Worm (Caenorhabditis elegans) whole organism, L2 larva: ENCODE data around the gene F32D1.11.

Experiments
- C34F6.9 ChIP-seq: fragments of 150-350 bp; optimal IDR thresholded peaks from 2 replicates; lab custom pipeline; 2014; ENCODE audit warnings: missing biosample characterization, missing genetic modification characterization
- F13H6.1 ChIP-seq: sonication (generic microtip); optimal IDR thresholded peaks from 2 replicates; lab custom pipeline; 2016; ENCODE audit warnings: missing genetic modification characterization, missing compliant biosample characterization
- R02D3.7 ChIP-seq: fragments of 150-350 bp; optimal IDR thresholded peaks from 2 replicates; lab custom pipeline; 2014; ENCODE audit warnings: missing biosample characterization, missing genetic modification characterization
- ZK546.5 ChIP-seq: sonication (generic microtip); optimal IDR thresholded peaks from 2 replicates; lab custom pipeline; 2017; ENCODE audit warnings: missing biosample characterization, missing genetic modification characterization
- alr-1 ChIP-seq: fragments of 150-350 bp; optimal IDR thresholded peaks from 2 replicates; lab custom pipeline; 2014; ENCODE audit warnings: missing biosample characterization, missing genetic modification characterization
- aly-2 ChIP-seq: fragments of 150-350 bp; optimal IDR thresholded peaks from 2 replicates; lab custom pipeline; 2014; ENCODE audit warnings: missing biosample characterization, missing genetic modification characterization
- ama-1 ChIP-seq: fragments of 150-350 bp; optimal IDR thresholded peaks from 2 replicates; lab custom pipeline; 2018; ENCODE audit warnings: inconsistent platforms
- blmp-1 ChIP-seq: sonication (generic microtip); optimal IDR thresholded peaks from 2 replicates; lab custom pipeline; 2017; ENCODE audit warnings: missing genetic modification characterization, mild to moderate bottlenecking, missing compliant biosample characterization, antibody characterized with exemption, moderate library complexity; ENCODE audit not compliant: insufficient read depth
- ceh-82 ChIP-seq: fragments of 150-350 bp; optimal IDR thresholded peaks from 2 replicates; lab custom pipeline; 2014; ENCODE audit warnings: missing biosample characterization, missing genetic modification characterization
- crh-2 ChIP-seq: sonication (generic microtip); optimal IDR thresholded peaks from 2 replicates; lab custom pipeline; 2017; ENCODE audit warnings: missing biosample characterization, missing genetic modification characterization
- dmd-4 ChIP-seq: sonication (generic microtip); optimal IDR thresholded peaks from 2 replicates; lab custom pipeline; 2017; ENCODE audit warnings: missing biosample characterization, missing genetic modification characterization
- egl-27 ChIP-seq: sonication (generic microtip); optimal IDR thresholded peaks from 3 replicates; lab custom pipeline; 2017; ENCODE audit warnings: missing biosample characterization, missing genetic modification reagents, missing genetic modification characterization
- elt-1 ChIP-seq: fragments of 150-350 bp; optimal IDR thresholded peaks from 2 replicates; lab custom pipeline; 2014; ENCODE audit warnings: missing biosample characterization, missing genetic modification characterization
- elt-3 ChIP-seq: sonication (generic microtip); optimal IDR thresholded peaks from 2 replicates; lab custom pipeline; 2017; ENCODE audit warnings: missing biosample characterization, missing genetic modification characterization
- gmeb-1 ChIP-seq: fragments of 150-350 bp; optimal IDR thresholded peaks from 2 replicates; lab custom pipeline; 2014; ENCODE audit warnings: missing biosample characterization, missing genetic modification characterization
- lin-11 ChIP-seq: fragments of 150-350 bp; sonication (generic microtip); optimal IDR thresholded peaks from 2 replicates; lab custom pipeline; 2014; ENCODE audit warnings: missing biosample characterization, missing genetic modification characterization, inconsistent platforms, mixed read lengths
- lin-13 ChIP-seq: fragments of 150-350 bp; optimal IDR thresholded peaks from 2 replicates; lab custom pipeline; 2014; ENCODE audit warnings: missing biosample characterization, missing genetic modification reagents, missing genetic modification characterization
- lin-39 ChIP-seq: fragments of 150-350 bp; optimal IDR thresholded peaks from 2 replicates; lab custom pipeline; 2014; ENCODE audit warnings: missing biosample characterization, missing genetic modification reagents, missing genetic modification characterization
- lsy-2 ChIP-seq, 2 experiments: fragments of 150-350 bp in 1 of 2; sonication (generic microtip) in 1 of 2; optimal IDR thresholded peaks; 2 replicates each; lab custom pipeline; 2014 to 2017; ENCODE audit warnings: missing biosample characterization in 2 of 2, missing genetic modification characterization in 2 of 2
- mbf-1 ChIP-seq: sonication (generic microtip); optimal IDR thresholded peaks from 2 replicates; lab custom pipeline; 2017; ENCODE audit warnings: missing biosample characterization, missing genetic modification characterization
- mdl-1 ChIP-seq, 2 experiments: fragments of 150-350 bp in 1 of 2; sonication (generic microtip) in 1 of 2; optimal IDR thresholded peaks; 2 replicates each; lab custom pipeline; 2017; ENCODE audit warnings: missing biosample characterization in 2 of 2, missing genetic modification characterization in 2 of 2
- nhr-10 ChIP-seq: sonication (generic microtip); optimal IDR thresholded peaks from 2 replicates; lab custom pipeline; 2017; ENCODE audit warnings: missing biosample characterization, missing genetic modification characterization
- nhr-11 ChIP-seq: fragments of 150-350 bp; optimal IDR thresholded peaks from 2 replicates; lab custom pipeline; 2014; ENCODE audit warnings: missing biosample characterization, missing genetic modification characterization
- nhr-129 ChIP-seq: fragments of 150-350 bp; optimal IDR thresholded peaks from 2 replicates; lab custom pipeline; 2014; ENCODE audit warnings: missing biosample characterization, missing genetic modification characterization
- nhr-21 ChIP-seq: fragments of 150-350 bp; optimal IDR thresholded peaks from 2 replicates; lab custom pipeline; 2014; ENCODE audit warnings: missing biosample characterization, missing genetic modification characterization
- nhr-23 ChIP-seq: fragments of 150-350 bp; optimal IDR thresholded peaks from 2 replicates; lab custom pipeline; 2014; ENCODE audit warnings: missing biosample characterization, missing genetic modification reagents, missing genetic modification characterization
- nhr-237 ChIP-seq: fragments of 150-350 bp; optimal IDR thresholded peaks from 2 replicates; lab custom pipeline; 2014; ENCODE audit warnings: missing biosample characterization, missing genetic modification characterization
- nhr-25 ChIP-seq: fragments of 150-350 bp; sonication (generic microtip); optimal IDR thresholded peaks from 3 replicates; lab custom pipeline; 2014; ENCODE audit warnings: missing biosample characterization, missing genetic modification characterization
- nhr-6 ChIP-seq: fragments of 150-350 bp; optimal IDR thresholded peaks from 2 replicates; lab custom pipeline; 2014; ENCODE audit warnings: missing biosample characterization, missing genetic modification characterization
- nhr-77 ChIP-seq: fragments of 150-350 bp; optimal IDR thresholded peaks from 2 replicates; lab custom pipeline; 2014; ENCODE audit warnings: missing biosample characterization, missing genetic modification characterization
- peb-1 ChIP-seq: fragments of 150-350 bp; optimal IDR thresholded peaks from 2 replicates; lab custom pipeline; 2014; ENCODE audit warnings: missing biosample characterization, missing genetic modification characterization
- sem-4 ChIP-seq: fragments of 150-350 bp; optimal IDR thresholded peaks from 2 replicates; lab custom pipeline; 2014; ENCODE audit warnings: missing biosample characterization, missing genetic modification reagents, missing genetic modification characterization
- skn-1 ChIP-seq: sonication (generic microtip); optimal IDR thresholded peaks from 2 replicates; lab custom pipeline; 2017; ENCODE audit warnings: missing biosample characterization, missing genetic modification characterization
- sma-3 ChIP-seq: sonication (generic microtip); optimal IDR thresholded peaks from 2 replicates; lab custom pipeline; 2016; ENCODE audit warnings: missing genetic modification reagents, missing genetic modification characterization, missing compliant biosample characterization
- sma-9 ChIP-seq, 2 experiments: fragments of 150-350 bp in 1 of 2; sonication (generic microtip) in 1 of 2; optimal IDR thresholded peaks; 2 replicates each; lab custom pipeline; 2014 to 2016; ENCODE audit warnings: missing genetic modification characterization in 2 of 2, mild to moderate bottlenecking in 1 of 2, missing biosample characterization in 1 of 2, missing compliant biosample characterization in 1 of 2, missing genetic modification reagents in 1 of 2, moderate library complexity in 1 of 2
- snpc-4 ChIP-seq: fragments of 150-350 bp; optimal IDR thresholded peaks from 2 replicates; lab custom pipeline; 2014; ENCODE audit warnings: missing biosample characterization, missing genetic modification characterization
- unc-39 ChIP-seq: fragments of 150-350 bp; optimal IDR thresholded peaks from 2 replicates; lab custom pipeline; 2014; ENCODE audit warnings: missing biosample characterization, missing genetic modification characterization
- unc-55 ChIP-seq: fragments of 150-350 bp; sonication (generic microtip); optimal IDR thresholded peaks from 3 replicates; lab custom pipeline; 2014; ENCODE audit warnings: missing biosample characterization, missing genetic modification reagents, missing genetic modification characterization
- unc-62 ChIP-seq: fragments of 150-350 bp; optimal IDR thresholded peaks from 2 replicates; lab custom pipeline; 2014; ENCODE audit warnings: missing biosample characterization, missing genetic modification reagents, missing genetic modification characterization
- zag-1 ChIP-seq: fragments of 150-350 bp; optimal IDR thresholded peaks from 2 replicates; lab custom pipeline; 2014; ENCODE audit warnings: missing biosample characterization, missing genetic modification characterization
- ztf-1 ChIP-seq: fragments of 200-800 bp; sonication (Bioruptor generic); conservative IDR thresholded peaks from 2 replicates; pipeline ENCODE4 v1.3.6; 2022; ENCODE audit warnings: missing genetic modification characterization, missing compliant biosample characterization
- ztf-11 ChIP-seq: sonication (generic microtip); optimal IDR thresholded peaks from 2 replicates; lab custom pipeline; 2017; ENCODE audit warnings: missing biosample characterization, missing genetic modification characterization

Gene F32D1.11

ce11 chrV:4360018-4360417 lies 6.3 kb downstream of the F32D1.11 start:
- TF ChIP-seq F13H6.1 (tag; lab: Kevin White, UChicago) (no peak), ZK546.5 (no peak), gmeb-1 (tag; lab: Kevin White, UChicago) (no peak), lin-11 (tag; lab: Kevin White, UChicago) (no peak), unc-39 (no peak), snpc-4 (tag; lab: Kevin White, UChicago) (no peak), ztf-11 (tag; lab: Kevin White, UChicago) (no peak), lsy-2 (tag; optimal IDR thresholded peaks at IDR 0.05; lab: Kevin White, UChicago) (no peak), skn-1 (no peak)

ce11 chrV:4359127-4359526 lies 7.2 kb downstream of the F32D1.11 start:
- TF ChIP-seq ama-1 (no peak), crh-2 (tag; lab: Kevin White, UChicago) (no peak), mdl-1 (tag; optimal IDR thresholded peaks at IDR 0.05; lab: Kevin White, UChicago) (no peak), unc-39 (no peak)

ce11 chrV:4357369-4357768 lies 9.0 kb downstream of the F32D1.11 start:
- peak; percentile 64 for TF ChIP-seq sem-4 (tag; lab: Kevin White, UChicago)
- TF ChIP-seq lin-39 (tag; lab: Kevin White, UChicago) = no peak
- no peak for TF ChIP-seq mdl-1 (tag; optimal IDR thresholded peaks at IDR 0.05; lab: Kevin White, UChicago)
- TF ChIP-seq nhr-77 (tag; lab: Kevin White, UChicago) = no peak
- TF ChIP-seq C34F6.9 (tag; lab: Kevin White, UChicago) = peak; percentile 13
- TF ChIP-seq ztf-1 (GFP tag; lab: Robert Waterston, UW) = no peak
- peak in 1 of 2 experiments; percentile 20 for TF ChIP-seq lsy-2 (tag; optimal IDR thresholded peaks at IDR 0.05; lab: Kevin White, UChicago)
- peak; percentile 13 for TF ChIP-seq nhr-129 (tag; lab: Kevin White, UChicago)
- peak; percentile 12 for TF ChIP-seq egl-27
- TF ChIP-seq sma-9 (GFP tag; optimal IDR thresholded peaks at IDR 0.05; lab: Kevin White, UChicago) = peak; percentile 43
- no peak for TF ChIP-seq sma-9 (tag; optimal IDR thresholded peaks at IDR 0.05; lab: Kevin White, UChicago)

ce11 chrV:4356047-4356612 lies 10.2 kb downstream of the F32D1.11 start:
- TF ChIP-seq unc-62 (GFP tag; lab: Kevin White, UChicago) (no peak), elt-1 (tag; lab: Kevin White, UChicago) (no peak), unc-55 (GFP tag; lab: Kevin White, UChicago) (no peak), nhr-10 (tag; lab: Kevin White, UChicago) (no peak), sma-3 (GFP tag; lab: Kevin White, UChicago) (no peak), ztf-11 (tag; lab: Kevin White, UChicago) (no peak), alr-1 (tag; lab: Kevin White, UChicago) (no peak), nhr-77 (tag; lab: Kevin White, UChicago) (no peak), aly-2 (tag; lab: Kevin White, UChicago) (no peak), egl-27 (no peak), ama-1 (no peak), elt-3 (no peak), snpc-4 (tag; lab: Kevin White, UChicago) (no peak), dmd-4 (tag; lab: Kevin White, UChicago) (no peak), nhr-6 (tag; lab: Kevin White, UChicago) (no peak), unc-39 (no peak), peb-1 (tag; lab: Kevin White, UChicago) (no peak), ztf-1 (GFP tag; lab: Robert Waterston, UW) (no peak), F13H6.1 (tag; lab: Kevin White, UChicago) (no peak), ceh-82 (tag; lab: Kevin White, UChicago) (no peak)
- TF ChIP-seq, all 48 proteins: peak for 0

- TF ChIP-seq unc-62 (GFP tag; lab: Kevin White, UChicago) (no peak), F13H6.1 (tag; lab: Kevin White, UChicago) (peak; percentile 9), nhr-23 (tag; lab: Kevin White, UChicago) (no peak), zag-1 (tag; lab: Kevin White, UChicago) (no peak), skn-1 (no peak), mdl-1 (tag; optimal IDR thresholded peaks at IDR 0.05; lab: Kevin White, UChicago) (no peak), elt-3 (no peak), nhr-237 (tag; lab: Kevin White, UChicago) (no peak), lsy-2 (tag; optimal IDR thresholded peaks at IDR 0.05; lab: Kevin White, UChicago) (peak; percentile 24 to 79), ztf-11 (tag; lab: Kevin White, UChicago) (no peak), R02D3.7 (tag; lab: Kevin White, UChicago) (no peak), ceh-82 (tag; lab: Kevin White, UChicago) (no peak), nhr-11 (tag; lab: Kevin White, UChicago) (no peak), blmp-1 (tag; lab: Kevin White, UChicago) (no peak), nhr-10 (tag; lab: Kevin White, UChicago) (no peak), alr-1 (tag; lab: Kevin White, UChicago) (no peak), ama-1 (peak; percentile 1), nhr-129 (tag; lab: Kevin White, UChicago) (peak; percentile 72), lin-13 (peak; percentile 47), lin-39 (tag; lab: Kevin White, UChicago) (no peak), sma-3 (GFP tag; lab: Kevin White, UChicago) (peak; percentile 35), mbf-1 (tag; lab: Kevin White, UChicago) (no peak), nhr-25 (tag; lab: Kevin White, UChicago) (peak; percentile 40), lin-11 (tag; lab: Kevin White, UChicago) (peak; percentile 65), nhr-77 (tag; lab: Kevin White, UChicago) (no peak), nhr-21 (tag; lab: Kevin White, UChicago) (no peak)
Observed at ce11 chrV:4346799-4347198, 19.5 kb downstream of the F32D1.11 start, which contains the start of gene mcm-7. Gene mcm-7, plus strand, starts transcription at chrV:4347166.
